Worm (Caenorhabditis elegans) whole organism, L2 larva: ENCODE results near the gene Y44A6C.1.

ENCODE experiments used
- elt-1 ChIP-seq: fragments of 150-350 bp; optimal IDR thresholded peaks from 2 replicates; lab custom pipeline; 2014; ENCODE audit warnings: missing biosample characterization, missing genetic modification characterization
- fos-1 ChIP-seq: fragments of 150-350 bp; optimal IDR thresholded peaks from 2 replicates; lab custom pipeline; 2014; ENCODE audit warnings: missing biosample characterization, missing genetic modification characterization
- mab-5 ChIP-seq: fragments of 150-350 bp; optimal IDR thresholded peaks from 2 replicates; lab custom pipeline; 2014; ENCODE audit warnings: missing biosample characterization, missing genetic modification characterization
- nhr-23 ChIP-seq: fragments of 150-350 bp; optimal IDR thresholded peaks from 2 replicates; lab custom pipeline; 2014; ENCODE audit warnings: missing biosample characterization, missing genetic modification reagents, missing genetic modification characterization
- nhr-237 ChIP-seq: fragments of 150-350 bp; optimal IDR thresholded peaks from 2 replicates; lab custom pipeline; 2014; ENCODE audit warnings: missing biosample characterization, missing genetic modification characterization
- unc-62 ChIP-seq: fragments of 150-350 bp; optimal IDR thresholded peaks from 2 replicates; lab custom pipeline; 2014; ENCODE audit warnings: missing biosample characterization, missing genetic modification reagents, missing genetic modification characterization

- TF ChIP-seq mab-5 = no peak
- TF ChIP-seq elt-1 (tag; lab: Kevin White, UChicago) = no peak
- TF ChIP-seq nhr-23 = no peak
- no peak for TF ChIP-seq unc-62 (GFP tag; lab: Kevin White, UChicago)
- TF ChIP-seq fos-1 = no peak
- TF ChIP-seq nhr-237 (tag; lab: Kevin White, UChicago) = no peak
Observed at ce11 chrV:20713620-20714019, at the start of gene Y44A6C.1.
